Worm (Caenorhabditis elegans): ENCODE data around the gene lin-23.

DNA sequence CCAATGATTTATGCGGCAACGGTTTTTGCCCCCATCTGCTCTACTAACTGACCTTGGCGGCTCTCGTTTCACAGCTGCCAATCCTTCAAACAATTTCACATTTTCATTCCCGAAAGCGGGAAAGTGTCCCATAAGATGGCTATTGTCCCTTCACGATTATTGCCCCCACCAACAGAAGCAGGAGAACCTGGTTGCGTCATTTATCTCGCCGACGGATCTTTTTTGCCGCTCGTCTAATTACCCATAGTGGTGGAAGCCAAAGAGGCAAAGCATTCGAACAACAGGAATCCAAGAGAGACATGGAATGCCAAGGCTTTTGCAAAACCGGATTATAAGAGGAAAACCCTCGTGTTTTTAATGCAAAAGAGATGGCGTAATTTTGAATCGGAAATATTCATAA, 38.0 kb downstream of the lin-23 start:
- TF ChIP-seq snpc-1.1 (tag; optimal IDR thresholded peaks at IDR 0.05; ENCODE audit: insufficient read depth) (no peak), unc-62 (GFP tag; optimal IDR thresholded peaks at IDR 0.05) (no peak), F33H1.4 (GFP tag; IDR thresholded peaks at IDR 0.05) (no peak), F22D6.2 (tag; optimal IDR thresholded peaks at IDR 0.05) (no peak), him-1 (tag; optimal IDR thresholded peaks at IDR 0.05) (no peak), pbrm-1 (GFP tag; IDR thresholded peaks at IDR 0.05) (no peak)

All from whole organism, young adult.